Fruit fly (Drosophila melanogaster) whole organism, wandering third instar larva: ENCODE data around the gene tal-1A.

Experiments used
- Abd-B ChIP-seq: fragments of >200 bp; optimal IDR thresholded peaks from 2 replicates; lab custom pipeline; 2017; ENCODE audit warnings: missing biosample characterization, missing genetic modification characterization
- CG32264 ChIP-seq: fragments of 200-800 bp; sonication (Bioruptor generic); optimal IDR thresholded peaks from 2 replicates; lab custom pipeline; 2016; ENCODE audit warnings: missing biosample characterization, missing genetic modification characterization
- CG9705 ChIP-seq: fragments of 200-800 bp; sonication (Bioruptor generic); optimal IDR thresholded peaks from 2 replicates; lab custom pipeline; 2018; ENCODE audit warnings: missing biosample characterization, mild to moderate bottlenecking, missing genetic modification characterization
- CrebA ChIP-seq: fragments of 200-800 bp; sonication (Bioruptor generic); optimal IDR thresholded peaks from 2 replicates; lab custom pipeline; 2016; ENCODE audit warnings: missing biosample characterization, mild to moderate bottlenecking, missing genetic modification characterization, borderline replicate concordance
- Dfd ChIP-seq: fragments of >200 bp; optimal IDR thresholded peaks from 2 replicates; lab custom pipeline; 2017; ENCODE audit warnings: missing biosample characterization, missing genetic modification characterization
- Dif ChIP-seq: fragments of 200-275, 200-300 bp; sonication (Bioruptor generic); optimal IDR thresholded peaks from 2 replicates; lab custom pipeline; 2018; ENCODE audit warnings: missing biosample characterization, missing genetic modification characterization; ENCODE audit not compliant: partially characterized antibody
- GATAd ChIP-seq: sonication (Bioruptor generic); optimal IDR thresholded peaks from 2 replicates; lab custom pipeline; 2016; ENCODE audit warnings: missing biosample characterization, missing genetic modification characterization
- HLH106 ChIP-seq: fragments of 200-800 bp; optimal IDR thresholded peaks from 3 replicates; lab custom pipeline; 2019; ENCODE audit warnings: missing biosample characterization, mild to moderate bottlenecking, missing genetic modification characterization, moderate library complexity
- Hnf4 ChIP-seq: fragments of 200-800 bp; sonication (Bioruptor generic); optimal IDR thresholded peaks from 2 replicates; lab custom pipeline; 2016; ENCODE audit warnings: missing biosample characterization, mild to moderate bottlenecking, missing genetic modification characterization
- Hr78 ChIP-seq: fragments of >200 bp; optimal IDR thresholded peaks from 2 replicates; lab custom pipeline; 2017; ENCODE audit warnings: missing biosample characterization, missing genetic modification characterization
- Hr83 ChIP-seq: fragments of 200-300 bp; sonication (Bioruptor generic); optimal IDR thresholded peaks from 2 replicates; lab custom pipeline; 2016; ENCODE audit warnings: missing biosample characterization, mild to moderate bottlenecking, missing genetic modification characterization, moderate library complexity; ENCODE audit not compliant: poor library complexity, severe bottlenecking
- Jra ChIP-seq: sonication (Bioruptor generic); optimal IDR thresholded peaks from 2 replicates; lab custom pipeline; 2016; ENCODE audit warnings: missing biosample characterization, missing genetic modification characterization
- Mio ChIP-seq: sonication (Bioruptor generic); optimal IDR thresholded peaks from 2 replicates; lab custom pipeline; 2016; ENCODE audit warnings: missing biosample characterization, missing genetic modification characterization
- Myc ChIP-seq: fragments of >200 bp; optimal IDR thresholded peaks from 2 replicates; lab custom pipeline; 2017
- N ChIP-seq: fragments of >200 bp; optimal IDR thresholded peaks from 2 replicates; lab custom pipeline; 2018; ENCODE audit warnings: missing biosample characterization, missing external identifiers, missing genetic modification characterization
- OdsH ChIP-seq: fragments of 200-800 bp; sonication (Bioruptor generic); optimal IDR thresholded peaks from 2 replicates; lab custom pipeline; 2016; ENCODE audit warnings: missing biosample characterization, mild to moderate bottlenecking, missing genetic modification characterization
- Rel ChIP-seq, 2 experiments: fragments of 200-800 bp; sonication (Bioruptor generic) in 1 of 2; optimal IDR thresholded peaks; 2 replicates in 1 of 2; 3 replicates in 1 of 2; lab custom pipeline; 2016 to 2019; ENCODE audit warnings: mild to moderate bottlenecking in 2 of 2, missing biosample characterization in 2 of 2, missing genetic modification characterization in 2 of 2, moderate library complexity in 1 of 2
- Sp1 ChIP-seq: fragments of 200-800 bp; sonication (Bioruptor generic); optimal IDR thresholded peaks from 3 replicates; lab custom pipeline; 2019; ENCODE audit warnings: missing biosample characterization, mild to moderate bottlenecking, missing genetic modification characterization, moderate library complexity
- Vsx2 ChIP-seq: fragments of 200-300, 225-300 bp; sonication (Bioruptor generic); optimal IDR thresholded peaks from 2 replicates; lab custom pipeline; 2018; ENCODE audit warnings: missing biosample characterization, missing genetic modification characterization; ENCODE audit not compliant: partially characterized antibody
- br ChIP-seq: fragments of 200-800 bp; sonication (Bioruptor generic); optimal IDR thresholded peaks from 2 replicates; lab custom pipeline; 2016; ENCODE audit warnings: missing biosample characterization, missing genetic modification characterization
- brk ChIP-seq: fragments of 200-800 bp; sonication (Bioruptor generic); optimal IDR thresholded peaks from 2 replicates; lab custom pipeline; 2016; ENCODE audit warnings: missing biosample characterization, mild to moderate bottlenecking, missing genetic modification characterization
- dl ChIP-seq, 2 experiments: fragments of 175-275, 200-275 bp in 1 of 2; fragments of 200-275 bp in 1 of 2; sonication (Bioruptor generic); optimal IDR thresholded peaks; lab custom pipeline; 2018; ENCODE audit warnings: mild to moderate bottlenecking in 2 of 2, missing biosample characterization in 2 of 2, missing genetic modification characterization in 2 of 2, moderate library complexity in 2 of 2; ENCODE audit not compliant: partially characterized antibody in 2 of 2, insufficient read depth in 1 of 2
- dmrt93B ChIP-seq: fragments of 200-800 bp; sonication (Bioruptor generic); optimal IDR thresholded peaks from 2 replicates; lab custom pipeline; 2018; ENCODE audit warnings: missing biosample characterization, mild to moderate bottlenecking, missing genetic modification characterization
- dsf ChIP-seq: sonication (Bioruptor generic); optimal IDR thresholded peaks from 2 replicates; lab custom pipeline; 2016; ENCODE audit warnings: missing biosample characterization, missing genetic modification characterization, borderline replicate concordance
- ey ChIP-seq: fragments of 200-800 bp; sonication (Bioruptor generic); optimal IDR thresholded peaks from 2 replicates; lab custom pipeline; 2016; ENCODE audit warnings: missing biosample characterization, missing genetic modification characterization
- foxo ChIP-seq, 2 experiments: fragments of 200-800 bp; sonication (Bioruptor generic); optimal IDR thresholded peaks; 2 replicates in 1 of 2; 3 replicates in 1 of 2; lab custom pipeline; 2016 to 2017; ENCODE audit warnings: missing biosample characterization in 2 of 2, missing genetic modification characterization in 2 of 2
- fru ChIP-seq: fragments of 200-800 bp; sonication (Bioruptor generic); optimal IDR thresholded peaks from 3 replicates; lab custom pipeline; 2016; ENCODE audit warnings: missing biosample characterization, mild to moderate bottlenecking, missing genetic modification characterization
- h ChIP-seq: fragments of 200-800 bp; sonication (Bioruptor generic); optimal IDR thresholded peaks from 3 replicates; lab custom pipeline; 2016; ENCODE audit warnings: missing biosample characterization, mild to moderate bottlenecking, missing genetic modification characterization
- jim ChIP-seq: fragments of 175-275, 200-325 bp; sonication (Bioruptor generic); optimal IDR thresholded peaks from 2 replicates; lab custom pipeline; 2016; ENCODE audit warnings: missing biosample characterization, mild to moderate bottlenecking, missing genetic modification characterization
- lola ChIP-seq: fragments of >200 bp; optimal IDR thresholded peaks from 2 replicates; lab custom pipeline; 2017; ENCODE audit warnings: missing biosample characterization, missing genetic modification characterization
- pan ChIP-seq: fragments of >200 bp; optimal IDR thresholded peaks from 2 replicates; lab custom pipeline; 2017
- psq ChIP-seq: fragments of 200-800 bp; sonication (Bioruptor generic); optimal IDR thresholded peaks from 3 replicates; lab custom pipeline; 2017; ENCODE audit warnings: missing biosample characterization, mild to moderate bottlenecking, missing genetic modification characterization, moderate library complexity
- rgr ChIP-seq: fragments of 200-800 bp; sonication (Bioruptor generic); optimal IDR thresholded peaks from 3 replicates; lab custom pipeline; 2016; ENCODE audit warnings: missing biosample characterization, mild to moderate bottlenecking, missing genetic modification characterization
- sage ChIP-seq: fragments of 200-800 bp; sonication (Bioruptor generic); optimal IDR thresholded peaks from 2 replicates; lab custom pipeline; 2016; ENCODE audit warnings: missing biosample characterization, mild to moderate bottlenecking, missing genetic modification characterization
- sv ChIP-seq: fragments of 200-800 bp; sonication (Bioruptor generic); optimal IDR thresholded peaks from 3 replicates; lab custom pipeline; 2016; ENCODE audit warnings: missing biosample characterization, missing genetic modification characterization
- tai ChIP-seq: sonication (Bioruptor generic); optimal IDR thresholded peaks from 2 replicates; lab custom pipeline; 2016; ENCODE audit warnings: missing biosample characterization, missing genetic modification characterization
- usp ChIP-seq: fragments of >200 bp; optimal IDR thresholded peaks from 2 replicates; lab custom pipeline; 2017; ENCODE audit warnings: missing biosample characterization, missing genetic modification characterization
- woc ChIP-seq: sonication (Bioruptor generic); optimal IDR thresholded peaks from 2 replicates; lab custom pipeline; 2016; ENCODE audit warnings: missing biosample characterization, mild to moderate bottlenecking, missing genetic modification characterization

Gene tal-1A

dm6 chr3R:13849327-13849726, 36.4 kb downstream of the tal-1A start:
- TF ChIP-seq brk (GFP tag; lab: Kevin White, UChicago) (peak; percentile 93), psq (GFP tag; lab: Kevin White, UChicago) (peak; percentile 80), CrebA (no peak), lola (GFP tag; lab: Kevin White, UChicago) (no peak), tai (GFP tag; lab: Kevin White, UChicago) (peak; percentile 67), br (GFP tag; lab: Kevin White, UChicago) (peak; percentile 81), Mio (GFP tag; lab: Kevin White, UChicago) (no peak), Sp1 (GFP tag; lab: Kevin White, UChicago) (peak; percentile 92), Rel (GFP tag; optimal IDR thresholded peaks at IDR 0.05; lab: Kevin White, UChicago) (no peak), Rel (tag; optimal IDR thresholded peaks at IDR 0.05; lab: Kevin White, UChicago) (peak; percentile 67), N (no peak), dmrt93B (GFP tag; lab: Kevin White, UChicago) (peak; percentile 68), h (GFP tag; lab: Kevin White, UChicago) (peak; percentile 91), Myc (no peak), woc (GFP tag; lab: Kevin White, UChicago) (peak; percentile 74), ey (GFP tag; lab: Kevin White, UChicago) (peak; percentile 77), jim (no peak), Vsx2 (GFP tag; lab: Kevin White, UChicago) (no peak), pan (lab: Kevin White, UChicago) (no peak), CG9705 (GFP tag; lab: Kevin White, UChicago) (peak; percentile 74), usp (GFP tag; lab: Kevin White, UChicago) (no peak), rgr (peak; percentile 86), HLH106 (tag; lab: Kevin White, UChicago) (peak; percentile 92), CG32264 (GFP tag; lab: Kevin White, UChicago) (no peak), Hr83 (GFP tag; lab: Kevin White, UChicago) (no peak), sage (peak; percentile 77), Dfd (GFP tag; lab: Kevin White, UChicago) (no peak), dsf (GFP tag; lab: Kevin White, UChicago) (peak; percentile 66), dl (GFP tag; optimal IDR thresholded peaks at IDR 0.05; lab: Kevin White, UChicago; ENCODE audit: insufficient read depth in 1 of 2, partially characterized antibody in 2 of 2) (no peak), Hnf4 (peak; percentile 84), GATAd (GFP tag; lab: Kevin White, UChicago) (no peak), fru (GFP tag; lab: Kevin White, UChicago) (peak; percentile 86), Dif (no peak), OdsH (peak; percentile 92), Abd-B (GFP tag; lab: Kevin White, UChicago) (no peak), Jra (peak; percentile 67), foxo (GFP tag; optimal IDR thresholded peaks at IDR 0.05; lab: Kevin White, UChicago) (peak in 1 of 2 experiments; percentile 85), Hr78 (GFP tag; lab: Kevin White, UChicago) (no peak), sv (GFP tag; lab: Kevin White, UChicago) (no peak)

dm6 chr3R:13850992-13851391, 38.1 kb downstream of the tal-1A start:
- TF ChIP-seq Sp1 (GFP tag; lab: Kevin White, UChicago) (peak; percentile 45), dsf (GFP tag; lab: Kevin White, UChicago) (no peak), sage (no peak), rgr (peak; percentile 14), HLH106 (tag; lab: Kevin White, UChicago) (peak; percentile 54), dmrt93B (GFP tag; lab: Kevin White, UChicago) (peak; percentile 10), pan (lab: Kevin White, UChicago) (no peak), dl (GFP tag; optimal IDR thresholded peaks at IDR 0.05; lab: Kevin White, UChicago; ENCODE audit: insufficient read depth in 1 of 2, partially characterized antibody in 2 of 2) (no peak), h (GFP tag; lab: Kevin White, UChicago) (peak; percentile 39), usp (GFP tag; lab: Kevin White, UChicago) (no peak), tai (GFP tag; lab: Kevin White, UChicago) (no peak), Dif (no peak), Hr83 (GFP tag; lab: Kevin White, UChicago) (no peak), Jra (no peak), ey (GFP tag; lab: Kevin White, UChicago) (peak; percentile 9), fru (GFP tag; lab: Kevin White, UChicago) (peak; percentile 32), brk (GFP tag; lab: Kevin White, UChicago) (no peak), Mio (GFP tag; lab: Kevin White, UChicago) (no peak), N (no peak), CG9705 (GFP tag; lab: Kevin White, UChicago) (no peak), br (GFP tag; lab: Kevin White, UChicago) (no peak), CG32264 (GFP tag; lab: Kevin White, UChicago) (no peak), Hr78 (GFP tag; lab: Kevin White, UChicago) (no peak), foxo (GFP tag; optimal IDR thresholded peaks at IDR 0.05; lab: Kevin White, UChicago) (peak in 1 of 2 experiments; percentile 39), OdsH (peak; percentile 22), Abd-B (GFP tag; lab: Kevin White, UChicago) (no peak), Hnf4 (no peak), lola (GFP tag; lab: Kevin White, UChicago) (no peak), CrebA (no peak), Rel (GFP tag; optimal IDR thresholded peaks at IDR 0.05; lab: Kevin White, UChicago) (no peak), Rel (tag; optimal IDR thresholded peaks at IDR 0.05; lab: Kevin White, UChicago) (no peak), Vsx2 (GFP tag; lab: Kevin White, UChicago) (no peak), Myc (no peak), GATAd (GFP tag; lab: Kevin White, UChicago) (no peak), woc (GFP tag; lab: Kevin White, UChicago) (no peak), jim (no peak), Dfd (GFP tag; lab: Kevin White, UChicago) (no peak), sv (GFP tag; lab: Kevin White, UChicago) (no peak), psq (GFP tag; lab: Kevin White, UChicago) (peak; percentile 7)
